Worm (Caenorhabditis elegans) whole organism, L1 larva: ENCODE data around the gene Y75B8A.8.

ENCODE experiments used
- C16A3.4 ChIP-seq: fragments of 150-350 bp; optimal IDR thresholded peaks from 2 replicates; lab custom pipeline; 2014; ENCODE audit warnings: missing biosample characterization, missing genetic modification characterization
- C34B4.2 ChIP-seq: sonication (generic microtip); optimal IDR thresholded peaks from 2 replicates; lab custom pipeline; 2017; ENCODE audit warnings: mild to moderate bottlenecking, missing genetic modification characterization, missing compliant biosample characterization
- F16B12.6 ChIP-seq: fragments of 150-350 bp; optimal IDR thresholded peaks from 2 replicates; lab custom pipeline; 2014; ENCODE audit warnings: missing biosample characterization, missing genetic modification characterization
- ama-1 ChIP-seq: fragments of 150-350 bp; optimal IDR thresholded peaks from 2 replicates; lab custom pipeline; 2014
- blmp-1 ChIP-seq: fragments of 150-350 bp; optimal IDR thresholded peaks from 2 replicates; lab custom pipeline; 2014; ENCODE audit warnings: missing biosample characterization, missing genetic modification characterization
- ceh-63 ChIP-seq: fragments of 200-800 bp; sonication (Bioruptor generic); optimal IDR thresholded peaks from 2 replicates; lab custom pipeline; 2018; ENCODE audit warnings: mild to moderate bottlenecking, missing genetic modification characterization, missing compliant biosample characterization
- dsc-1 ChIP-seq: sonication (generic microtip); optimal IDR thresholded peaks from 2 replicates; lab custom pipeline; 2016; ENCODE audit warnings: mild to moderate bottlenecking, missing genetic modification characterization, missing compliant biosample characterization
- efl-1 ChIP-seq, 4 experiments: fragments of 150-350 bp; optimal IDR thresholded peaks in 3 of 4; peaks in 1 of 4; 1 replicate in 1 of 4; 2 replicates in 3 of 4; lab custom pipeline; 2014; ENCODE audit warnings: missing biosample characterization in 2 of 4, missing genetic modification characterization in 2 of 4, missing genetic modification reagents in 2 of 4
- egl-13 ChIP-seq: sonication (generic microtip); optimal IDR thresholded peaks from 2 replicates; lab custom pipeline; 2016; ENCODE audit warnings: missing genotype, missing genetic modification reagents, missing genetic modification characterization, missing compliant biosample characterization
- egl-27 ChIP-seq, 2 experiments: fragments of 150-350 bp in 1 of 2; sonication (generic microtip); optimal IDR thresholded peaks; 3 replicates each; lab custom pipeline; 2017 to 2018; ENCODE audit warnings: missing biosample characterization in 2 of 2, missing genetic modification characterization in 2 of 2, missing genetic modification reagents in 2 of 2
- elt-2 ChIP-seq: sonication (generic microtip); optimal IDR thresholded peaks from 2 replicates; lab custom pipeline; 2016; ENCODE audit warnings: missing genetic modification characterization, mild to moderate bottlenecking, inconsistent platforms, missing compliant biosample characterization, missing genetic modification reagents
- fkh-10 ChIP-seq: sonication (generic microtip); optimal IDR thresholded peaks from 2 replicates; lab custom pipeline; 2017; ENCODE audit warnings: missing biosample characterization, missing genetic modification reagents, missing genetic modification characterization
- fkh-4 ChIP-seq: sonication (generic microtip); optimal IDR thresholded peaks from 2 replicates; lab custom pipeline; 2016; ENCODE audit warnings: missing compliant biosample characterization, missing genetic modification characterization, borderline replicate concordance
- fkh-8 ChIP-seq: sonication (generic microtip); optimal IDR thresholded peaks from 2 replicates; lab custom pipeline; 2016; ENCODE audit warnings: mild to moderate bottlenecking, missing genetic modification characterization, missing compliant biosample characterization
- hpl-2 ChIP-seq: fragments of 150-350 bp; optimal IDR thresholded peaks from 2 replicates; lab custom pipeline; 2014; ENCODE audit warnings: missing biosample characterization, missing genetic modification reagents, missing genetic modification characterization
- jun-1 ChIP-seq: fragments of 150-350 bp; optimal IDR thresholded peaks from 2 replicates; lab custom pipeline; 2014; ENCODE audit warnings: missing biosample characterization, missing genetic modification reagents, missing genetic modification characterization
- lin-14 ChIP-seq: fragments of 200-800 bp; sonication (Bioruptor generic); optimal IDR thresholded peaks from 2 replicates; lab custom pipeline; 2018; ENCODE audit warnings: mild to moderate bottlenecking, missing genetic modification characterization, moderate library complexity, missing compliant biosample characterization
- lin-35 ChIP-seq, 2 experiments: fragments of 150-350 bp; optimal IDR thresholded peaks; 2 replicates each; lab custom pipeline; 2014; ENCODE audit warnings: missing biosample characterization in 2 of 2, missing genetic modification characterization in 2 of 2, missing genetic modification reagents in 2 of 2
- lin-39 ChIP-seq: fragments of 150-350 bp; optimal IDR thresholded peaks from 2 replicates; lab custom pipeline; 2014; ENCODE audit warnings: missing biosample characterization, missing genetic modification reagents, missing genetic modification characterization
- lsy-2 ChIP-seq, 2 experiments: fragments of 150-350 bp; optimal IDR thresholded peaks; 2 replicates each; lab custom pipeline; 2014; ENCODE audit warnings: missing biosample characterization in 2 of 2, missing genetic modification characterization in 2 of 2
- mab-9 ChIP-seq: fragments of 200-800 bp; sonication (Bioruptor generic); IDR thresholded peaks from 2 replicates; pipeline ENCODE4 v1.3.6; 2022; ENCODE audit warnings: missing genetic modification reagents, missing genetic modification characterization, missing compliant biosample characterization
- mdl-1 ChIP-seq, 2 experiments: fragments of 150-350 bp; optimal IDR thresholded peaks; 2 replicates each; lab custom pipeline; 2014 to 2017; ENCODE audit warnings: missing biosample characterization in 2 of 2, missing genetic modification characterization in 2 of 2, inconsistent platforms in 1 of 2
- mef-2 ChIP-seq: fragments of 150-350 bp; optimal IDR thresholded peaks from 2 replicates; lab custom pipeline; 2014; ENCODE audit warnings: missing biosample characterization, missing genetic modification characterization
- nhr-11 ChIP-seq: fragments of 150-350 bp; optimal IDR thresholded peaks from 2 replicates; lab custom pipeline; 2014; ENCODE audit warnings: missing biosample characterization, missing genetic modification characterization
- nhr-19 ChIP-seq: fragments of 200-800 bp; sonication (Bioruptor generic); conservative IDR thresholded peaks from 2 replicates; pipeline ENCODE4 v1.3.6; 2022; ENCODE audit warnings: missing genetic modification characterization, missing compliant biosample characterization
- nhr-77 ChIP-seq: fragments of 150-350 bp; optimal IDR thresholded peaks from 2 replicates; lab custom pipeline; 2014; ENCODE audit warnings: missing biosample characterization, missing genetic modification characterization
- pax-3 ChIP-seq: fragments of 200-800 bp; sonication (Bioruptor generic); optimal IDR thresholded peaks from 2 replicates; lab custom pipeline; 2018; ENCODE audit warnings: mild to moderate bottlenecking, missing genetic modification characterization, moderate library complexity, missing compliant biosample characterization
- pqm-1 ChIP-seq: sonication (generic microtip); optimal IDR thresholded peaks from 3 replicates; lab custom pipeline; 2017; ENCODE audit warnings: missing biosample characterization, missing genetic modification characterization
- rnt-1 ChIP-seq: sonication (generic microtip); optimal IDR thresholded peaks from 2 replicates; lab custom pipeline; 2016; ENCODE audit warnings: mild to moderate bottlenecking, missing genetic modification characterization, moderate library complexity, missing compliant biosample characterization
- snpc-4 ChIP-seq: fragments of 150-350 bp; optimal IDR thresholded peaks from 2 replicates; lab custom pipeline; 2014; ENCODE audit warnings: missing biosample characterization, missing genetic modification characterization
- sox-4 ChIP-seq: sonication (generic microtip); optimal IDR thresholded peaks from 2 replicates; lab custom pipeline; 2016; ENCODE audit warnings: missing genetic modification characterization, missing compliant biosample characterization
- sptf-1 ChIP-seq: fragments of 150-350 bp; optimal IDR thresholded peaks from 2 replicates; lab custom pipeline; 2014; ENCODE audit warnings: missing biosample characterization, missing genetic modification characterization
- swsn-7 ChIP-seq: sonication (generic microtip); optimal IDR thresholded peaks from 2 replicates; lab custom pipeline; 2016; ENCODE audit warnings: missing genetic modification characterization, missing compliant biosample characterization
- tbx-2 ChIP-seq: sonication (generic microtip); optimal IDR thresholded peaks from 2 replicates; lab custom pipeline; 2016; ENCODE audit warnings: missing genetic modification characterization, missing compliant biosample characterization
- unc-86 ChIP-seq: sonication (generic microtip); optimal IDR thresholded peaks from 2 replicates; lab custom pipeline; 2016; ENCODE audit warnings: missing genetic modification characterization, missing compliant biosample characterization
- unc-98 ChIP-seq: fragments of 200-800 bp; sonication (Bioruptor generic); IDR thresholded peaks from 2 replicates; pipeline ENCODE4 v1.3.6; 2022; ENCODE audit warnings: missing genetic modification characterization, missing compliant biosample characterization
- zag-1 ChIP-seq: fragments of 150-350 bp; optimal IDR thresholded peaks from 2 replicates; lab custom pipeline; 2014; ENCODE audit warnings: missing biosample characterization, missing genetic modification characterization
- ztf-4 ChIP-seq: fragments of 150-350 bp; optimal IDR thresholded peaks from 2 replicates; lab custom pipeline; 2014; ENCODE audit warnings: missing biosample characterization, missing genetic modification characterization

The Y75B8A.8 gene

ce11 chrIII:12160458-12160857 is at the start of gene Y75B8A.8:
TSS of gene Y75B8A.8 (plus strand) at chrIII:12160758.
- TF ChIP-seq snpc-4 (tag; lab: Kevin White, UChicago) (no peak), lin-35 (GFP tag; optimal IDR thresholded peaks at IDR 0.05; lab: Kevin White, UChicago) (no peak), lin-14 (no peak), pax-3 (tag; lab: Kevin White, UChicago) (no peak), ztf-4 (tag; lab: Kevin White, UChicago) (no peak), unc-86 (no peak), jun-1 (no peak), C16A3.4 (no peak), nhr-11 (tag; lab: Kevin White, UChicago) (no peak), unc-98 (GFP tag; lab: Robert Waterston, UW) (no peak), blmp-1 (tag; lab: Kevin White, UChicago) (no peak), fkh-10 (GFP tag; lab: Kevin White, UChicago) (no peak), egl-13 (no peak), fkh-8 (tag; lab: Kevin White, UChicago) (no peak)

DNA sequence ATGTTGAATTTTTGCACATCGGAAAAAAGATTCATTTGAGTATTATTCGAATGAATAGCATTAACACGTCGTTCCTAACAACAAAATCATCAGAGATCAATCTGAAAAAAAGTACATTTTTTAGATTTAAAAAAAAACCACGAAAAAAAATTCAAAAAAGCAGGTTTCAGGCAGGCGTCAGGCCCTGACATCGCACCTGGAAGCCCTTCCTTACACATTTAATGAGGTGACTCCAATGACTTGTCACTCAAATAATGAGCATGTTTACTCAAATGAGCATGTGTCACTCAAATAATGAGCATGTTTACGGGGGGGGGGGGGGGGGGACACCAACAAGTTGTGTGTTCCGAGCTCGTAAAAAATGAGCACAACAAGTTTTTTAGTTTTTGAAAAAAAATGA is 42.2 kb upstream of the Y75B8A.8 start, which contains the start of gene lron-12:
Gene lron-12 (minus strand): TSS at position 101 of the 400 bp plus-strand sequence.
- TF ChIP-seq fkh-4 (tag; lab: Kevin White, UChicago) (no peak), egl-27 (tag; optimal IDR thresholded peaks at IDR 0.05; lab: Kevin White, UChicago) (no peak), swsn-7 (tag; lab: Kevin White, UChicago) (no peak), elt-2 (tag; lab: Kevin White, UChicago) (no peak), lsy-2 (tag; optimal IDR thresholded peaks at IDR 0.05; lab: Kevin White, UChicago) (no peak), dsc-1 (tag; lab: Kevin White, UChicago) (no peak), efl-1 (optimal IDR thresholded peaks at IDR 0.05; lab: Kevin White, UChicago) (no peak), efl-1 (GFP tag; optimal IDR thresholded peaks at IDR 0.05 in 1 of 2; lab: Kevin White, UChicago) (peak in 1 of 2 experiments; percentile 6), zag-1 (no peak), sox-4 (tag; lab: Kevin White, UChicago) (no peak)

DNA sequence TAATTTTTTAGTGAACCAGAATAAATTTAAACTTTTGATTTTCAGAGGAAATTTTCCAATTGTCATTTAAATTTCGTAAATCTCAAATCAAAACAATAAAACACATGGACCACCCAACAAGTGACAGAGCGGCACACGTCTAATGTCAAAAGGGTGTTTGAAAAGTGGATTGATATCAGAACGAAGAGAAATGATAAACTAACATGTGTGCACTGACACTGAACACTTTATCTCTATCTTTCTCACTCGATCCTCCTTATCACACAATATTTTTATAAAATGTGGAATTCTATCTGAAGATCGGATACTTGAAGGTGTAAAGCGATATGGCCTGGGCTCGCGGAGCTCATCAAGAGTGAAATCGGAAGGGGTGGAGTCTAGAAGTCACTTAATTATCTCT is 40.9 kb upstream of the Y75B8A.8 start:
- no peak for TF ChIP-seq mab-9 (GFP tag; lab: Robert Waterston, UW)

ce11 chrIII:12121177-12121576 is 39.4 kb upstream of the Y75B8A.8 start:
- TF ChIP-seq ceh-63 (GFP tag; lab: Kevin White, UChicago) (no peak), ama-1 (lab: Kevin White, UChicago) (no peak), mef-2 (tag; lab: Kevin White, UChicago) (no peak), tbx-2 (tag; lab: Kevin White, UChicago) (no peak), rnt-1 (tag; lab: Kevin White, UChicago) (no peak), pqm-1 (tag; lab: Kevin White, UChicago) (no peak), hpl-2 (GFP tag; lab: Kevin White, UChicago) (no peak), mdl-1 (tag; optimal IDR thresholded peaks at IDR 0.05; lab: Kevin White, UChicago) (no peak), lin-35 (GFP tag; optimal IDR thresholded peaks at IDR 0.05; lab: Kevin White, UChicago) (no peak), nhr-19 (GFP tag; lab: Robert Waterston, UW) (no peak), elt-2 (tag; lab: Kevin White, UChicago) (no peak), C34B4.2 (tag; lab: Kevin White, UChicago) (no peak), lin-39 (tag; lab: Kevin White, UChicago) (no peak), F16B12.6 (no peak), sptf-1 (no peak), unc-98 (GFP tag; lab: Robert Waterston, UW) (no peak), nhr-77 (tag; lab: Kevin White, UChicago) (no peak)
